Fruit fly (Drosophila melanogaster): ENCODE data around the gene UbcE2M.

DNA sequence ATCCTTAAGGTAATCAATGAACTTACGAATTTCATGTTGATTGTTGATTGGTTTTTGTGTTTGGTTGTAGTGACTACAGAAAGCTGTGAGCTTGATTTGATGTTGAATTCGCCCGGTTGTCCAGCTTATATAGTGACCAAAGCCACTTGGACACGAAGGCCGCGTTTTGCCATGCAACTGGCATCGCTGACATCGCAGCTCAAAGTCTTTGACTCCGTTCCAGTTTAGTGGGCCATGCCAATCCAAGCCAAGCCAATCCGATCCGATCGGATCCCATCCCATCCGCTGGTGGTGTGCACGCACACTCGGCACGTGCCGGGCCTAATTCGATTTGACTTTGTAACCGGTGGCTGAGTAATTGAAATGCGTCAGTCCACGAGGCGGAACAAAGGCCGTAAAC is 21.1 kb upstream of the UbcE2M start, which contains the start of gene CG13674:
- TF ChIP-seq pan (optimal IDR thresholded peaks at IDR 0.05) = no peak
- no peak for TF ChIP-seq psq (optimal IDR thresholded peaks at IDR 0.05)
- no peak for TF ChIP-seq CG8478 (optimal IDR thresholded peaks at IDR 0.05)
- TF ChIP-seq EcR (GFP tag; optimal IDR thresholded peaks at IDR 0.05) = no peak
- TF ChIP-seq usp (GFP tag; optimal IDR thresholded peaks at IDR 0.05) = no peak
